Fruit fly (Drosophila melanogaster): Measurements from ENCODE around the gene CG42762.
A peak's percentile ranks its signal among the peaks of the same experiment; 100 is the strongest.

CG42762 gene

DNA sequence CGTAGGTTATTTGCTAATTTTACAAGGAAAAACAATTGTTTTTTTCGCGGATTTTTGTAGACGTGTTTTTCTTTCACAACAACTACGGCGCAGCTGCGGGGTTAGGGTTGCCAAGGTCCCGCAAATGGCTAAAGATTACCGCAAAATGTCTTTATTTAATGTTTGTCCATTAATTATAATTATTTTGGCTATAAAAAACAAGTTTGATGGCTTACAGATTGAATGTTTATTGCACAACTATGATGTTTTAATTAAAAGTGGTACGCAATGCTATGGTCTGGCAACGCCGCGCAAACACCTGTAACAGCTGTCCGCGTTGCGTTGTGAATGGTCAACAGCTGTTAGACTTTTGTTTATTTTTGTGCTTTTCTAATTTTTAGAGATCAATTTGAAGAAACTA lies 12.8 kb upstream of the CG42762 start (continued):
- peak; percentile 60; the same call in 1 of the 3 replicates for TF ChIP-seq B-H1 (GFP tag; IDR thresholded peaks at IDR 0.05)
- peak; percentile 59 for TF ChIP-seq ara (GFP tag; IDR thresholded peaks at IDR 0.05)
- TF ChIP-seq CG13894 (tag; optimal IDR thresholded peaks at IDR 0.05) = peak; percentile 71
- peak; percentile 47 for TF ChIP-seq her (GFP tag; optimal IDR thresholded peaks at IDR 0.05)
- peak; percentile 65 for TF ChIP-seq eyg (GFP tag; optimal IDR thresholded peaks at IDR 0.05)
- TF ChIP-seq fd3F (GFP tag; optimal IDR thresholded peaks at IDR 0.05) = peak; percentile 40
- peak; percentile 90 for TF ChIP-seq MBD-R2 (GFP tag; IDR thresholded peaks at IDR 0.05)
- peak; percentile 74 for TF ChIP-seq CG33213 (GFP tag; optimal IDR thresholded peaks at IDR 0.05)
- TF ChIP-seq CG18599 (GFP tag; optimal IDR thresholded peaks at IDR 0.05) = peak; percentile 85
- peak; percentile 79 for TF ChIP-seq Rfx (GFP tag; IDR thresholded peaks at IDR 0.05)
- peak; percentile 59 for TF ChIP-seq vfl (GFP tag; optimal IDR thresholded peaks at IDR 0.05)
- TF ChIP-seq NC2α (GFP tag; optimal IDR thresholded peaks at IDR 0.05) = no peak
- TF ChIP-seq CG1832 (GFP tag; optimal IDR thresholded peaks at IDR 0.05) = no peak
- TF ChIP-seq tio (GFP tag; optimal IDR thresholded peaks at IDR 0.05) = peak; percentile 39
- no peak for TF ChIP-seq toy (GFP tag; IDR thresholded peaks at IDR 0.05)
- TF ChIP-seq ken (GFP tag; IDR thresholded peaks at IDR 0.05) = 0 out of 3 replicates have a peak, but pooled peaks have one; percentile 23
- TF ChIP-seq cwo (GFP tag; optimal IDR thresholded peaks at IDR 0.05) = peak; percentile 21
- peak; percentile 64 for TF ChIP-seq Hr3 (GFP tag; optimal IDR thresholded peaks at IDR 0.05)
- peak; percentile 55 for TF ChIP-seq twi (tag; optimal IDR thresholded peaks at IDR 0.05)
- no peak for TF ChIP-seq bsh (GFP tag; optimal IDR thresholded peaks at IDR 0.05)
- TF ChIP-seq chinmo (GFP tag; IDR thresholded peaks at IDR 0.05; ENCODE audit: partially characterized antibody) = no peak
- peak; percentile 79 for TF ChIP-seq CG32532 (GFP tag; IDR thresholded peaks at IDR 0.05)
- TF ChIP-seq CG13296 (GFP tag; optimal IDR thresholded peaks at IDR 0.05) = peak; percentile 68
- peak; percentile 67 for TF ChIP-seq HHEX (GFP tag; optimal IDR thresholded peaks at IDR 0.05)
- no peak for TF ChIP-seq cad (GFP tag; optimal IDR thresholded peaks at IDR 0.05)
- peak; percentile 42 for TF ChIP-seq CG18619 (GFP tag; optimal IDR thresholded peaks at IDR 0.05)
- peak; percentile 62 for TF ChIP-seq sob (GFP tag; IDR thresholded peaks at IDR 0.05)
- TF ChIP-seq CrebB (tag; optimal IDR thresholded peaks at IDR 0.05) = peak; percentile 57
- peak; percentile 55; the same call in 1 of the 3 replicates for TF ChIP-seq CG2199 (GFP tag; IDR thresholded peaks at IDR 0.05)
- peak; percentile 75 for TF ChIP-seq CG14441 (GFP tag; IDR thresholded peaks at IDR 0.05)
- TF ChIP-seq al (GFP tag; IDR thresholded peaks at IDR 0.05) = peak; percentile 37; the same call in 1 of the 2 replicates
- peak; percentile 34; the same call in 1 of the 4 replicates for TF ChIP-seq Gug (GFP tag; IDR thresholded peaks at IDR 0.05)
- no peak for TF ChIP-seq CG11456 (GFP tag; IDR thresholded peaks at IDR 0.05)
- TF ChIP-seq CG9817 (tag; optimal IDR thresholded peaks at IDR 0.05) = peak; percentile 80
- TF ChIP-seq gro (GFP tag; optimal IDR thresholded peaks at IDR 0.05) = peak; percentile 78
- TF ChIP-seq CG14965 (GFP tag; optimal IDR thresholded peaks at IDR 0.05; ENCODE audit: borderline replicate concordance) = peak; percentile 4
- TF ChIP-seq CG8765 (GFP tag; IDR thresholded peaks at IDR 0.05) = peak; percentile 49; the same call in 1 of the 2 replicates
- peak; percentile 26 for TF ChIP-seq CG8290 (GFP tag; optimal IDR thresholded peaks at IDR 0.05)
- peak in 1 of 2 experiments; percentile 83 for TF ChIP-seq CG8290 (tag; optimal IDR thresholded peaks at IDR 0.05)
- TF ChIP-seq otp (GFP tag; IDR thresholded peaks at IDR 0.05) = 0 out of 3 replicates have a peak, but pooled peaks have one; percentile 33
- peak; percentile 43 for TF ChIP-seq p53 (GFP tag; optimal IDR thresholded peaks at IDR 0.05)
- TF ChIP-seq ham (GFP tag; IDR thresholded peaks at IDR 0.05) = no peak
- peak; percentile 18; the same call in 1 of the 3 replicates for TF ChIP-seq tgo (GFP tag; IDR thresholded peaks at IDR 0.05)
- peak; percentile 68 for TF ChIP-seq Bdp1 (GFP tag; optimal IDR thresholded peaks at IDR 0.05)
- TF ChIP-seq Gsc (GFP tag; IDR thresholded peaks at IDR 0.05) = no peak
- peak; percentile 69 for TF ChIP-seq zen (tag; optimal IDR thresholded peaks at IDR 0.05)
- no peak for TF ChIP-seq Opbp (GFP tag; IDR thresholded peaks at IDR 0.05; ENCODE audit: partially characterized antibody)
- peak; percentile 51 for TF ChIP-seq abd-A (tag; optimal IDR thresholded peaks at IDR 0.05)
- TF ChIP-seq Lim3 (GFP tag; IDR thresholded peaks at IDR 0.05) = no peak
- TF ChIP-seq sc (optimal IDR thresholded peaks at IDR 0.05) = no peak
- TF ChIP-seq sc (GFP tag; optimal IDR thresholded peaks at IDR 0.05) = peak; percentile 12
- TF ChIP-seq usp (GFP tag; optimal IDR thresholded peaks at IDR 0.05) = no peak
